Worm (Caenorhabditis elegans) whole organism, L3 larva: ENCODE data around the gene F15B9.8.

ENCODE experiments used
- R02D3.7 ChIP-seq: fragments of 150-350 bp; optimal IDR thresholded peaks from 2 replicates; lab custom pipeline; 2014; ENCODE audit warnings: missing biosample characterization, missing genetic modification characterization
- aly-2 ChIP-seq: fragments of 150-350 bp; optimal IDR thresholded peaks from 2 replicates; lab custom pipeline; 2014; ENCODE audit warnings: missing biosample characterization, missing genetic modification characterization
- ama-1 ChIP-seq: fragments of 150-350 bp; optimal IDR thresholded peaks from 2 replicates; lab custom pipeline; 2018
- ceh-16 ChIP-seq: sonication (generic microtip); optimal IDR thresholded peaks from 2 replicates; lab custom pipeline; 2017; ENCODE audit warnings: missing biosample characterization, missing genetic modification characterization
- ceh-28 ChIP-seq: fragments of 150-350 bp; optimal IDR thresholded peaks from 2 replicates; lab custom pipeline; 2014; ENCODE audit warnings: missing biosample characterization, missing genetic modification reagents, missing genetic modification characterization
- ceh-82 ChIP-seq: fragments of 150-350 bp; optimal IDR thresholded peaks from 2 replicates; lab custom pipeline; 2014; ENCODE audit warnings: missing biosample characterization, missing genetic modification characterization
- ceh-9 ChIP-seq: sonication (generic microtip); optimal IDR thresholded peaks from 2 replicates; lab custom pipeline; 2018; ENCODE audit warnings: missing biosample characterization, missing genetic modification characterization
- daf-12 ChIP-seq: fragments of 150-350 bp; optimal IDR thresholded peaks from 2 replicates; lab custom pipeline; 2014; ENCODE audit warnings: missing biosample characterization, missing genetic modification reagents, missing genetic modification characterization
- egl-5 ChIP-seq: fragments of 150-350 bp; optimal IDR thresholded peaks from 2 replicates; lab custom pipeline; 2017; ENCODE audit warnings: missing biosample characterization, missing genetic modification reagents, missing genetic modification characterization, inconsistent platforms
- elt-2 ChIP-seq: sonication (generic microtip); optimal IDR thresholded peaks from 2 replicates; lab custom pipeline; 2016; ENCODE audit warnings: missing genetic modification reagents, mild to moderate bottlenecking, missing genetic modification characterization, missing compliant biosample characterization
- elt-3 ChIP-seq, 3 experiments: fragments of 150-350 bp in 1 of 3; sonication (generic microtip) in 2 of 3; optimal IDR thresholded peaks; 2 replicates in 2 of 3; 4 replicates in 1 of 3; lab custom pipeline; 2014 to 2017; ENCODE audit warnings: missing biosample characterization in 3 of 3, missing genetic modification characterization in 3 of 3
- eor-1 ChIP-seq, 2 experiments: fragments of 150-350 bp; optimal IDR thresholded peaks; 2 replicates each; lab custom pipeline; 2014 to 2018; ENCODE audit warnings: missing biosample characterization in 2 of 2, missing genetic modification characterization in 2 of 2
- fkh-2 ChIP-seq: fragments of 150-350 bp; optimal IDR thresholded peaks from 2 replicates; lab custom pipeline; 2014; ENCODE audit warnings: missing biosample characterization, missing genetic modification reagents, missing genetic modification characterization
- hmg-11 ChIP-seq: sonication (generic microtip); optimal IDR thresholded peaks from 2 replicates; lab custom pipeline; 2016; ENCODE audit warnings: missing genetic modification characterization, missing compliant biosample characterization
- jun-1 ChIP-seq: fragments of 150-350 bp; optimal IDR thresholded peaks from 2 replicates; lab custom pipeline; 2014; ENCODE audit warnings: missing biosample characterization, missing genetic modification reagents, missing genetic modification characterization
- lin-15B ChIP-seq: fragments of 150-350 bp; optimal IDR thresholded peaks from 2 replicates; lab custom pipeline; 2014; ENCODE audit warnings: missing biosample characterization, missing genetic modification characterization
- lin-39 ChIP-seq: fragments of 150-350 bp; optimal IDR thresholded peaks from 2 replicates; lab custom pipeline; 2018; ENCODE audit warnings: missing biosample characterization, missing genetic modification reagents, missing genetic modification characterization
- lsy-12 ChIP-seq: sonication (generic microtip); optimal IDR thresholded peaks from 2 replicates; lab custom pipeline; 2016; ENCODE audit warnings: mild to moderate bottlenecking, missing genetic modification characterization, missing compliant biosample characterization
- mdl-1 ChIP-seq: fragments of 150-350 bp; optimal IDR thresholded peaks from 2 replicates; lab custom pipeline; 2014; ENCODE audit warnings: missing biosample characterization, missing genetic modification characterization
- nfya-1 ChIP-seq: sonication (generic microtip); optimal IDR thresholded peaks from 2 replicates; lab custom pipeline; 2017; ENCODE audit warnings: missing genetic modification characterization, mild to moderate bottlenecking, missing compliant biosample characterization, antibody characterized with exemption, moderate library complexity; ENCODE audit not compliant: insufficient read depth
- nhr-11 ChIP-seq: fragments of 150-350 bp; optimal IDR thresholded peaks from 2 replicates; lab custom pipeline; 2014; ENCODE audit warnings: missing biosample characterization, missing genetic modification characterization
- nhr-12 ChIP-seq: fragments of 150-350 bp; optimal IDR thresholded peaks from 2 replicates; lab custom pipeline; 2014; ENCODE audit warnings: missing biosample characterization, missing genetic modification characterization
- nhr-237 ChIP-seq: fragments of 150-350 bp; optimal IDR thresholded peaks from 2 replicates; lab custom pipeline; 2014; ENCODE audit warnings: missing biosample characterization, missing genetic modification characterization
- nhr-25 ChIP-seq: sonication (generic microtip); optimal IDR thresholded peaks from 2 replicates; lab custom pipeline; 2017; ENCODE audit warnings: missing biosample characterization, missing genetic modification characterization
- nhr-28 ChIP-seq: fragments of 150-350 bp; optimal IDR thresholded peaks from 2 replicates; lab custom pipeline; 2014; ENCODE audit warnings: missing biosample characterization, missing genetic modification characterization
- nhr-43 ChIP-seq: sonication (generic microtip); optimal IDR thresholded peaks from 2 replicates; lab custom pipeline; 2016; ENCODE audit warnings: mild to moderate bottlenecking, missing genetic modification characterization, missing compliant biosample characterization; ENCODE audit not compliant: poor library complexity, severe bottlenecking
- nhr-67 ChIP-seq: fragments of 150-350 bp; optimal IDR thresholded peaks from 2 replicates; lab custom pipeline; 2014; ENCODE audit warnings: missing biosample characterization, missing genetic modification characterization
- pha-4 ChIP-seq: fragments of 150-350 bp; optimal IDR thresholded peaks from 2 replicates; lab custom pipeline; 2014; ENCODE audit warnings: missing biosample characterization, missing genetic modification reagents, missing genetic modification characterization
- pqm-1 ChIP-seq: fragments of 150-350 bp; optimal IDR thresholded peaks from 2 replicates; lab custom pipeline; 2017; ENCODE audit warnings: missing biosample characterization, missing genetic modification characterization, inconsistent platforms
- snpc-4 ChIP-seq: fragments of 150-350 bp; optimal IDR thresholded peaks from 2 replicates; lab custom pipeline; 2014; ENCODE audit warnings: missing biosample characterization, missing genetic modification characterization
- tbx-2 ChIP-seq: sonication (generic microtip); optimal IDR thresholded peaks from 2 replicates; lab custom pipeline; 2016; ENCODE audit warnings: mild to moderate bottlenecking, missing genetic modification characterization, missing compliant biosample characterization
- zag-1 ChIP-seq: fragments of 150-350 bp; optimal IDR thresholded peaks from 2 replicates; lab custom pipeline; 2014; ENCODE audit warnings: missing biosample characterization, missing genetic modification characterization
- ztf-4 ChIP-seq: fragments of 150-350 bp; optimal IDR thresholded peaks from 2 replicates; lab custom pipeline; 2014; ENCODE audit warnings: missing biosample characterization, missing genetic modification characterization

Gene F15B9.8

ce11 chrV:12988256-12988655, at the start of gene F15B9.8:
F15B9.8 (plus strand) TSS chrV:12988556.
- TF ChIP-seq elt-3 (tag; optimal IDR thresholded peaks at IDR 0.05; lab: Kevin White, UChicago) (no peak), nhr-43 (no peak), lin-39 (no peak), aly-2 (tag; lab: Kevin White, UChicago) (no peak), nhr-67 (tag; lab: Kevin White, UChicago) (no peak), eor-1 (tag; optimal IDR thresholded peaks at IDR 0.05; lab: Kevin White, UChicago) (no peak), nhr-28 (no peak), ceh-28 (tag; lab: Kevin White, UChicago) (no peak)

ce11 chrV:12939434-12939833, 48.9 kb upstream of the F15B9.8 start, which contains the start of gene T16G1.5:
T16G1.5 (minus strand) TSS chrV:12939552.
- TF ChIP-seq lsy-12 (tag; lab: Kevin White, UChicago): no peak
- no peak for TF ChIP-seq snpc-4 (tag; lab: Kevin White, UChicago)
- TF ChIP-seq elt-2: peak; percentile 25
- TF ChIP-seq nhr-237 (tag; lab: Kevin White, UChicago): no peak

ce11 chrV:12941797-12942474, 46.4 kb upstream of the F15B9.8 start, which contains the start of gene T16G1.4:
T16G1.4 (minus strand) TSS chrV:12941847.
- TF ChIP-seq ceh-16 (tag; lab: Kevin White, UChicago) (no peak), nhr-67 (tag; lab: Kevin White, UChicago) (no peak), ama-1 (no peak), ceh-9 (tag; lab: Kevin White, UChicago) (no peak), egl-5 (tag; lab: Kevin White, UChicago) (no peak), pha-4 (peak; percentile 2), tbx-2 (no peak), mdl-1 (tag; lab: Kevin White, UChicago) (no peak), ceh-82 (tag; lab: Kevin White, UChicago) (no peak), lsy-12 (tag; lab: Kevin White, UChicago) (no peak), nhr-12 (tag; lab: Kevin White, UChicago) (no peak), elt-2 (peak; percentile 73), jun-1 (tag; lab: Kevin White, UChicago) (no peak), pqm-1 (tag; lab: Kevin White, UChicago) (peak; percentile 32)

- TF ChIP-seq lin-15B (no peak), tbx-2 (no peak), fkh-2 (tag; lab: Kevin White, UChicago) (no peak), nhr-11 (tag; lab: Kevin White, UChicago) (no peak), egl-5 (tag; lab: Kevin White, UChicago) (no peak), elt-2 (no peak), hmg-11 (tag; lab: Kevin White, UChicago) (no peak), nhr-67 (tag; lab: Kevin White, UChicago) (no peak), daf-12 (no peak), elt-3 (tag; optimal IDR thresholded peaks at IDR 0.05; lab: Kevin White, UChicago) (no peak)
- TF ChIP-seq, all 47 proteins: peak for 0
Observed at ce11 chrV:12943399-12943798, 45.0 kb upstream of the F15B9.8 start.

- TF ChIP-seq tbx-2 (no peak), pha-4 (no peak), zag-1 (tag; lab: Kevin White, UChicago) (no peak), daf-12 (no peak), egl-5 (tag; lab: Kevin White, UChicago) (no peak), nhr-67 (tag; lab: Kevin White, UChicago) (no peak), nhr-28 (no peak), nhr-25 (tag; lab: Kevin White, UChicago) (no peak), lsy-12 (tag; lab: Kevin White, UChicago) (no peak), R02D3.7 (tag; lab: Kevin White, UChicago) (no peak), nfya-1 (tag; lab: Kevin White, UChicago) (no peak), ztf-4 (tag; lab: Kevin White, UChicago) (no peak), aly-2 (tag; lab: Kevin White, UChicago) (no peak), ama-1 (no peak)
Observed at ce11 chrV:12944229-12944628, 44.1 kb upstream of the F15B9.8 start, which contains the start of gene T16G1.3. T16G1.3 (minus strand) TSS chrV:12944329.
